Fruit fly (Drosophila melanogaster) whole organism, embryonic: Measurements from ENCODE around the gene lectin-37Db.

ENCODE experiments used
- ATbp ChIP-seq: fragments of 200-800 bp; sonication (Bioruptor generic); optimal IDR thresholded peaks from 2 replicates; lab custom pipeline; 2017; ENCODE audit warnings: missing biosample characterization, mild to moderate bottlenecking, missing genetic modification characterization, missing genetic modification reagents
- Atf6 ChIP-seq: fragments of 200-800 bp; sonication (Bioruptor generic); IDR thresholded peaks from 2 replicates; pipeline ENCODE4 v1.3.6; 2022; ENCODE audit warnings: missing biosample characterization, missing genetic modification characterization
- Bgb ChIP-seq: fragments of 200-800 bp; sonication (Bioruptor generic); IDR thresholded peaks from 2 replicates; pipeline ENCODE4 v1.3.6; 2022; ENCODE audit warnings: missing biosample characterization, missing genetic modification characterization; ENCODE audit not compliant: partially characterized antibody
- CG10543 ChIP-seq: fragments of 200-800 bp; sonication (Bioruptor generic); optimal IDR thresholded peaks from 3 replicates; lab custom pipeline; 2017; ENCODE audit warnings: missing biosample characterization, mild to moderate bottlenecking, missing genetic modification characterization, moderate library complexity
- CG11398 ChIP-seq: fragments of 200-800 bp; sonication (Bioruptor generic); optimal IDR thresholded peaks from 2 replicates; lab custom pipeline; 2016; ENCODE audit warnings: missing biosample characterization, missing genetic modification characterization
- CG11695 ChIP-seq: fragments of 200-800 bp; sonication (Bioruptor generic); IDR thresholded peaks from 3 replicates; pipeline ENCODE4 v1.3.6; 2022; ENCODE audit warnings: missing biosample characterization, missing genetic modification characterization
- CG12236 ChIP-seq: fragments of 200-800 bp; sonication (Bioruptor generic); optimal IDR thresholded peaks from 2 replicates; lab custom pipeline; 2016; ENCODE audit warnings: missing biosample characterization, missing genetic modification characterization
- CG13624 ChIP-seq: fragments of 200-800 bp; sonication (Bioruptor generic); optimal IDR thresholded peaks from 2 replicates; lab custom pipeline; 2016; ENCODE audit warnings: missing biosample characterization, missing genetic modification characterization
- CG14441 ChIP-seq: fragments of 200-800 bp; sonication (Bioruptor generic); IDR thresholded peaks from 2 replicates; pipeline ENCODE4 v1.3.6; 2022; ENCODE audit warnings: missing biosample characterization, missing genetic modification characterization
- CG14710 ChIP-seq: fragments of 200-800 bp; sonication (Bioruptor generic); optimal IDR thresholded peaks from 3 replicates; lab custom pipeline; 2019; ENCODE audit warnings: missing biosample characterization, mild to moderate bottlenecking, missing genetic modification characterization, moderate library complexity
- CG14860 ChIP-seq: fragments of 200-800 bp; sonication (Bioruptor generic); IDR thresholded peaks from 3 replicates; pipeline ENCODE4 v1.3.6; 2022; ENCODE audit warnings: missing biosample characterization, missing genetic modification characterization; ENCODE audit not compliant: partially characterized antibody
- CG14965 ChIP-seq: fragments of 200-800 bp; sonication (Bioruptor generic); optimal IDR thresholded peaks from 2 replicates; lab custom pipeline; 2016; ENCODE audit warnings: missing biosample characterization, missing genetic modification characterization, borderline replicate concordance
- CG18764 ChIP-seq: fragments of 200-800 bp; sonication (Bioruptor generic); optimal IDR thresholded peaks from 3 replicates; lab custom pipeline; 2016; ENCODE audit warnings: missing biosample characterization, missing genetic modification characterization
- CG3163 ChIP-seq: fragments of 200-800 bp; sonication (Bioruptor generic); optimal IDR thresholded peaks from 3 replicates; lab custom pipeline; 2016; ENCODE audit warnings: missing biosample characterization, missing genetic modification characterization
- CG33557 ChIP-seq: fragments of 200-800 bp; sonication (Bioruptor generic); optimal IDR thresholded peaks from 2 replicates; lab custom pipeline; 2019; ENCODE audit warnings: missing biosample characterization, mild to moderate bottlenecking, missing genetic modification characterization, moderate library complexity
- CG6689 ChIP-seq: fragments of 200-800 bp; sonication (Bioruptor generic); IDR thresholded peaks from 2 replicates; pipeline ENCODE4 v1.3.6; 2022; ENCODE audit warnings: missing biosample characterization, missing genetic modification characterization
- Dad ChIP-seq: fragments of 200-800 bp; sonication (Bioruptor generic); optimal IDR thresholded peaks from 3 replicates; lab custom pipeline; 2016; ENCODE audit warnings: missing biosample characterization, missing genetic modification characterization
- Dll ChIP-seq: fragments of 200-800 bp; sonication (Bioruptor generic); IDR thresholded peaks from 4 replicates; pipeline ENCODE4 v1.3.6; 2022; ENCODE audit warnings: missing biosample characterization, missing genetic modification characterization; ENCODE audit not compliant: partially characterized antibody
- E2f2 ChIP-seq: fragments of 200-800 bp; sonication (Bioruptor generic); IDR thresholded peaks from 2 replicates; pipeline ENCODE4 v1.3.6; 2022; ENCODE audit warnings: missing biosample characterization, missing genetic modification characterization
- H2.0 ChIP-seq: fragments of 200-800 bp; sonication (Bioruptor generic); IDR thresholded peaks from 2 replicates; pipeline ENCODE4 v1.3.6; 2022; ENCODE audit warnings: missing biosample characterization, missing genetic modification characterization
- HLHmδ ChIP-seq: fragments of 200-800 bp; sonication (Bioruptor generic); optimal IDR thresholded peaks from 2 replicates; lab custom pipeline; 2018; ENCODE audit warnings: missing biosample characterization, mild to moderate bottlenecking, missing genetic modification characterization, moderate library complexity
- Hey ChIP-seq: fragments of 200-800 bp; sonication (Bioruptor generic); optimal IDR thresholded peaks from 3 replicates; lab custom pipeline; 2018; ENCODE audit warnings: missing biosample characterization, mild to moderate bottlenecking, missing genetic modification characterization
- Lhr ChIP-seq: fragments of 200-800 bp; sonication (Bioruptor generic); optimal IDR thresholded peaks from 3 replicates; lab custom pipeline; 2017; ENCODE audit warnings: mild to moderate bottlenecking, missing biosample characterization, missing genetic modification reagents, missing genetic modification characterization
- Optix ChIP-seq: fragments of 200-800 bp; sonication (Bioruptor generic); IDR thresholded peaks from 3 replicates; pipeline ENCODE4 v1.3.6; 2022; ENCODE audit warnings: missing biosample characterization, missing genetic modification characterization
- PHDP ChIP-seq: fragments of 200-800 bp; sonication (Bioruptor generic); optimal IDR thresholded peaks from 3 replicates; lab custom pipeline; 2018; ENCODE audit warnings: missing biosample characterization, mild to moderate bottlenecking, missing genetic modification characterization, moderate library complexity
- Sin3A ChIP-seq: fragments of >200 bp; optimal IDR thresholded peaks from 2 replicates; lab custom pipeline; 2018
- Sox102F ChIP-seq: fragments of 200-800 bp; sonication (Bioruptor generic); optimal IDR thresholded peaks from 2 replicates; lab custom pipeline; 2018; ENCODE audit warnings: missing biosample characterization, mild to moderate bottlenecking, missing genetic modification characterization, moderate library complexity
- Tbp ChIP-seq: fragments of >200 bp; optimal IDR thresholded peaks from 2 replicates; lab custom pipeline; 2018; ENCODE audit warnings: missing biosample characterization, missing genetic modification characterization
- Vsx1 ChIP-seq: fragments of 200-800 bp; sonication (Bioruptor generic); optimal IDR thresholded peaks from 2 replicates; lab custom pipeline; 2017; ENCODE audit warnings: missing biosample characterization, mild to moderate bottlenecking, missing genetic modification characterization, missing genetic modification reagents
- amos ChIP-seq: fragments of 200-800 bp; sonication (Bioruptor generic); IDR thresholded peaks from 2 replicates; pipeline ENCODE4 v1.3.6; 2022; ENCODE audit warnings: missing biosample characterization, missing genetic modification characterization; ENCODE audit not compliant: partially characterized antibody
- ash1 ChIP-seq: fragments of 200-800 bp; sonication (Bioruptor generic); optimal IDR thresholded peaks from 2 replicates; lab custom pipeline; 2018; ENCODE audit warnings: missing biosample characterization, mild to moderate bottlenecking, missing genetic modification characterization
- az2 ChIP-seq: fragments of 200-800 bp; sonication (Bioruptor generic); optimal IDR thresholded peaks from 3 replicates; lab custom pipeline; 2016; ENCODE audit warnings: missing biosample characterization, missing genetic modification characterization
- bowl ChIP-seq: fragments of 200-800 bp; sonication (Bioruptor generic); IDR thresholded peaks from 2 replicates; pipeline ENCODE4 v1.3.6; 2022; ENCODE audit warnings: missing biosample characterization, missing genetic modification characterization
- cg ChIP-seq: fragments of 200-800 bp; sonication (Bioruptor generic); optimal IDR thresholded peaks from 3 replicates; lab custom pipeline; 2019; ENCODE audit warnings: missing biosample characterization, mild to moderate bottlenecking, missing genetic modification characterization, moderate library complexity
- ci ChIP-seq: fragments of 200-800 bp; sonication (Bioruptor generic); IDR thresholded peaks from 3 replicates; pipeline ENCODE4 v1.3.6; 2022; ENCODE audit warnings: missing biosample characterization, missing genetic modification characterization
- crp ChIP-seq, 2 experiments: fragments of 200-800 bp; sonication (Bioruptor generic); optimal IDR thresholded peaks; 2 replicates in 1 of 2; 3 replicates in 1 of 2; lab custom pipeline; 2017; ENCODE audit warnings: missing biosample characterization in 2 of 2, missing genetic modification characterization in 2 of 2, mild to moderate bottlenecking in 1 of 2, moderate library complexity in 1 of 2
- cwo ChIP-seq: fragments of 200-800 bp; sonication (Bioruptor generic); optimal IDR thresholded peaks from 3 replicates; lab custom pipeline; 2017; ENCODE audit warnings: missing biosample characterization, missing genetic modification characterization, mild to moderate bottlenecking, moderate library complexity, missing genetic modification reagents
- dan ChIP-seq: fragments of 200-800 bp; sonication (Bioruptor generic); IDR thresholded peaks from 2 replicates; pipeline ENCODE4 v1.3.6; 2022; ENCODE audit warnings: missing biosample characterization, missing genetic modification characterization
- dpn ChIP-seq, 2 experiments: fragments of 200-800 bp; sonication (Bioruptor generic); optimal IDR thresholded peaks; 3 replicates each; lab custom pipeline; 2016; ENCODE audit warnings: missing biosample characterization in 2 of 2, missing genetic modification characterization in 2 of 2
- gcm2 ChIP-seq: fragments of 200-800 bp; sonication (Bioruptor generic); optimal IDR thresholded peaks from 2 replicates; lab custom pipeline; 2016; ENCODE audit warnings: missing biosample characterization, missing genetic modification characterization
- insv ChIP-seq, 2 experiments: fragments of 200-800 bp; sonication (Bioruptor generic); optimal IDR thresholded peaks; 3 replicates each; lab custom pipeline; 2016 to 2018; ENCODE audit warnings: missing biosample characterization in 2 of 2, missing genetic modification characterization in 2 of 2
- nau ChIP-seq: fragments of 200-800 bp; sonication (Bioruptor generic); optimal IDR thresholded peaks from 3 replicates; lab custom pipeline; 2017; ENCODE audit warnings: missing biosample characterization, mild to moderate bottlenecking, missing genetic modification characterization, missing genetic modification reagents
- nerfin-2 ChIP-seq: fragments of 200-800 bp; sonication (Bioruptor generic); IDR thresholded peaks from 2 replicates; pipeline ENCODE4 v1.3.6; 2022; ENCODE audit warnings: missing biosample characterization, missing genetic modification characterization; ENCODE audit not compliant: partially characterized antibody
- pros ChIP-seq: fragments of 200-800 bp; sonication (Bioruptor generic); optimal IDR thresholded peaks from 3 replicates; lab custom pipeline; 2019; ENCODE audit warnings: missing biosample characterization, mild to moderate bottlenecking, missing genetic modification characterization, moderate library complexity
- row ChIP-seq: fragments of 200-800 bp; sonication (Bioruptor generic); IDR thresholded peaks from 3 replicates; pipeline ENCODE4 v1.3.6; 2022; ENCODE audit warnings: missing biosample characterization, missing genetic modification characterization
- sc ChIP-seq, 3 experiments: fragments of >200 bp in 2 of 3; fragments of 200-800 bp in 1 of 3; sonication (Bioruptor generic) in 1 of 3; optimal IDR thresholded peaks; 2 replicates in 2 of 3; 3 replicates in 1 of 3; lab custom pipeline; 2017; ENCODE audit warnings: mild to moderate bottlenecking in 1 of 3, missing biosample characterization in 1 of 3, missing genetic modification characterization in 1 of 3, missing genetic modification reagents in 1 of 3
- seq ChIP-seq: fragments of 200-800 bp; sonication (Bioruptor generic); IDR thresholded peaks from 2 replicates; pipeline ENCODE4 v1.3.6; 2022; ENCODE audit warnings: missing biosample characterization, missing genetic modification characterization
- sna ChIP-seq: fragments of 200-800 bp; sonication (Bioruptor generic); IDR thresholded peaks from 2 replicates; pipeline ENCODE4 v1.3.6; 2022; ENCODE audit warnings: missing biosample characterization, missing genetic modification characterization; ENCODE audit not compliant: partially characterized antibody
- ssp ChIP-seq: fragments of 200-800 bp; sonication (Bioruptor generic); IDR thresholded peaks from 2 replicates; pipeline ENCODE4 v1.3.6; 2022; ENCODE audit warnings: missing biosample characterization, missing genetic modification characterization
- tna ChIP-seq: fragments of 200-800 bp; sonication (Bioruptor generic); IDR thresholded peaks from 2 replicates; pipeline ENCODE4 v1.3.6; 2022; ENCODE audit warnings: missing biosample characterization, missing genetic modification characterization; ENCODE audit not compliant: partially characterized antibody

lectin-37Db gene

dm6 chr2L:19426330-19426781, 7.5 kb downstream of the lectin-37Db start, which contains the start of gene Pax (continued):
- TF ChIP-seq Atf6 (GFP tag; lab: Robert Waterston, UW): no peak
- peak; percentile 46 for TF ChIP-seq CG10543 (GFP tag; lab: Kevin White, UChicago)
- no peak for TF ChIP-seq ash1 (GFP tag; lab: Kevin White, UChicago)
- TF ChIP-seq Vsx1 (GFP tag; lab: Kevin White, UChicago): no peak
- TF ChIP-seq CG14860 (GFP tag; lab: Robert Waterston, UW): peak; percentile 85
- TF ChIP-seq dan (GFP tag; lab: Robert Waterston, UW): no peak
- TF ChIP-seq CG14710 (tag; lab: Kevin White, UChicago): no peak
- TF ChIP-seq tna (GFP tag; lab: Robert Waterston, UW): peak; percentile 88
- no peak for TF ChIP-seq Tbp (GFP tag; lab: Kevin White, UChicago)
- TF ChIP-seq seq (GFP tag; lab: Robert Waterston, UW): no peak
- peak; percentile 96 for TF ChIP-seq nerfin-2 (GFP tag; lab: Robert Waterston, UW)
- 0 out of 3 replicates have a peak, but pooled peaks have one; percentile 15 for TF ChIP-seq row (GFP tag; lab: Robert Waterston, UW)
- TF ChIP-seq CG3163 (GFP tag; lab: Kevin White, UChicago): no peak
- no peak for TF ChIP-seq Sox102F
- no peak for TF ChIP-seq ssp (GFP tag; lab: Robert Waterston, UW)
- no peak for TF ChIP-seq dpn (GFP tag; optimal IDR thresholded peaks at IDR 0.05; lab: Kevin White, UChicago)
- TF ChIP-seq CG12236: no peak
- TF ChIP-seq Optix (GFP tag; lab: Robert Waterston, UW): no peak
- no peak for TF ChIP-seq CG14441 (GFP tag; lab: Robert Waterston, UW)
- no peak for TF ChIP-seq CG14965 (GFP tag; lab: Kevin White, UChicago)
- peak; percentile 19 for TF ChIP-seq pros (GFP tag; lab: Kevin White, UChicago)
- peak; percentile 96 for TF ChIP-seq Bgb (GFP tag; lab: Robert Waterston, UW)
- no peak for TF ChIP-seq CG11398 (GFP tag; lab: Kevin White, UChicago)
- TF ChIP-seq CG33557 (GFP tag; lab: Kevin White, UChicago): no peak
- no peak for TF ChIP-seq PHDP (tag; lab: Kevin White, UChicago)
- TF ChIP-seq cg (GFP tag; lab: Kevin White, UChicago): peak; percentile 93
- no peak for TF ChIP-seq bowl (GFP tag; lab: Robert Waterston, UW)
- no peak for TF ChIP-seq CG11695 (GFP tag; lab: Robert Waterston, UW)
- TF ChIP-seq ci (GFP tag; lab: Robert Waterston, UW): no peak
- peak; percentile 18 for TF ChIP-seq Lhr (GFP tag; lab: Kevin White, UChicago)
- peak; percentile 6 to 82 for TF ChIP-seq insv (GFP tag; optimal IDR thresholded peaks at IDR 0.05; lab: Kevin White, UChicago)
- TF ChIP-seq CG13624 (GFP tag; lab: Kevin White, UChicago): no peak
- TF ChIP-seq Dll: peak; percentile 99
- TF ChIP-seq amos (GFP tag; lab: Robert Waterston, UW): peak; percentile 94; the same call in 1 of the 2 replicates
- TF ChIP-seq gcm2 (GFP tag; lab: Kevin White, UChicago): no peak
- TF ChIP-seq Sin3A (lab: Kevin White, UChicago): peak; percentile 34
- TF ChIP-seq crp (GFP tag; optimal IDR thresholded peaks at IDR 0.05; lab: Kevin White, UChicago): peak; percentile 87 to 99
- no peak for TF ChIP-seq Hey (tag; lab: Kevin White, UChicago)
- peak; percentile 92 for TF ChIP-seq sna (GFP tag; lab: Robert Waterston, UW)
- TF ChIP-seq CG6689 (GFP tag; lab: Robert Waterston, UW): no peak
- TF ChIP-seq ATbp: no peak
- TF ChIP-seq sc (optimal IDR thresholded peaks at IDR 0.05; lab: Kevin White, UChicago): no peak
- no peak for TF ChIP-seq sc (GFP tag; optimal IDR thresholded peaks at IDR 0.05; lab: Kevin White, UChicago)
- TF ChIP-seq HLHmδ (GFP tag; lab: Kevin White, UChicago): no peak
- TF ChIP-seq E2f2: peak; percentile 76
- no peak for TF ChIP-seq cwo (GFP tag; lab: Kevin White, UChicago)
- no peak for TF ChIP-seq Dad
- no peak for TF ChIP-seq nau (GFP tag; lab: Kevin White, UChicago)
- TF ChIP-seq H2.0: no peak
- no peak for TF ChIP-seq CG18764 (GFP tag; lab: Kevin White, UChicago)
- no peak for TF ChIP-seq az2 (GFP tag; lab: Kevin White, UChicago)
